Worm (Caenorhabditis elegans): Measurements from ENCODE around the gene col-122.

col-122 gene

ce11 chrIV:9610923-9611322 is 47.7 kb downstream of the col-122 start:
- TF ChIP-seq ceh-45 (GFP tag; IDR thresholded peaks at IDR 0.05): no peak
- TF ChIP-seq npax-4 (tag; optimal IDR thresholded peaks at IDR 0.05): no peak
- no peak for TF ChIP-seq che-1 (tag; optimal IDR thresholded peaks at IDR 0.05)
- no peak for TF ChIP-seq rnt-1 (tag; optimal IDR thresholded peaks at IDR 0.05)
- no peak for TF ChIP-seq pat-9 (tag; optimal IDR thresholded peaks at IDR 0.05)

- TF ChIP-seq rnt-1 (tag; optimal IDR thresholded peaks at IDR 0.05): peak; percentile 27
- peak; percentile 48 for TF ChIP-seq unc-55 (GFP tag; optimal IDR thresholded peaks at IDR 0.05)
- TF ChIP-seq pha-2 (tag; optimal IDR thresholded peaks at IDR 0.05): no peak
- no peak for TF ChIP-seq ceh-45 (GFP tag; IDR thresholded peaks at IDR 0.05)
- no peak for TF ChIP-seq ets-4 (tag; optimal IDR thresholded peaks at IDR 0.05)
Measured at ce11 chrIV:9613072-9613590, 50.0 kb downstream of the col-122 start.

Data from whole organism, late embryonic.